Worm (Caenorhabditis elegans) whole organism, mixed stage, embryonic: ENCODE data around the gene pmp-3.

Experiments used
- cnd-1 ChIP-seq: fragments of 200-800 bp; sonication (Bioruptor generic); optimal IDR thresholded peaks from 2 replicates; lab custom pipeline; 2018; ENCODE audit warnings: mild to moderate bottlenecking, missing genetic modification characterization, missing compliant biosample characterization
- lsy-2 ChIP-seq: fragments of 150-350 bp; optimal IDR thresholded peaks from 2 replicates; lab custom pipeline; 2014; ENCODE audit warnings: missing biosample characterization, missing genetic modification characterization
- nhr-28 ChIP-seq: fragments of 150-350 bp; optimal IDR thresholded peaks from 2 replicates; lab custom pipeline; 2014; ENCODE audit warnings: missing biosample characterization, missing genetic modification characterization
- sem-2 ChIP-seq: fragments of 200-800 bp; sonication (Bioruptor generic); optimal IDR thresholded peaks from 2 replicates; lab custom pipeline; 2018; ENCODE audit warnings: mild to moderate bottlenecking, missing genetic modification characterization, missing compliant biosample characterization
- snpc-4 ChIP-seq: fragments of 150-350 bp; optimal IDR thresholded peaks from 2 replicates; lab custom pipeline; 2014; ENCODE audit warnings: missing biosample characterization, missing genetic modification characterization
- unc-120 ChIP-seq: sonication (generic microtip); optimal IDR thresholded peaks from 2 replicates; lab custom pipeline; 2017; ENCODE audit warnings: missing genetic modification characterization, missing compliant biosample characterization; ENCODE audit not compliant: poor library complexity, severe bottlenecking
- ztf-11 ChIP-seq: fragments of 150-350 bp; optimal IDR thresholded peaks from 2 replicates; lab custom pipeline; 2014; ENCODE audit warnings: missing biosample characterization, missing genetic modification characterization

DNA sequence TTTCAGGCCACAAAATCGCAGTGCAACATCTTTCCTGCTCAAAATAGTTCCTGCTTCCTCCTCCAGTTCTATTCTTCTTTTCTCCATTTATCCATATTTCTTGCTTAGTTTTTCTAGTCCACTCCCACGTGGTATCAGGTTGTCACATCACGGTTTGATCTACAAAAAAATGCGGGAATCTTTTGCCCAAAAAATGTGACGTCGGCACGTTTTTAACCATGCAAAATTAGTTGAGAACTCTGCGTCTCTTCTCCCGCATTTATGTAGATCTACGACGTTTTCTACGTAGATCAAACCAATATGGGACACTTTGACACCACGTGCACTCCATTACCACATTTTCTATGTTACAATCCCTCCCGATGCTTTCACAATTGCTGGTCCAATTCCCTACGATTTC lies 4.5 kb upstream of the pmp-3 start:
- TF ChIP-seq unc-120 (no peak), nhr-28 (tag; lab: Kevin White, UChicago) (no peak), ztf-11 (tag; lab: Kevin White, UChicago) (no peak), lsy-2 (tag; lab: Kevin White, UChicago) (no peak), sem-2 (GFP tag; lab: Kevin White, UChicago) (no peak), cnd-1 (no peak), snpc-4 (no peak)
